Fruit fly (Drosophila melanogaster) whole organism, pupa: Measurements from ENCODE around the gene swm.
A peak's percentile ranks its signal among the peaks of the same experiment; 100 is the strongest.

ENCODE experiments used
- CG10348 ChIP-seq: fragments of 200-800 bp; sonication (Bioruptor generic); IDR thresholded peaks from 2 replicates; pipeline ENCODE4 v1.3.6; 2022; ENCODE audit warnings: missing biosample characterization, missing genetic modification characterization
- CG12605 ChIP-seq: fragments of 200-800 bp; sonication (Bioruptor generic); IDR thresholded peaks from 2 replicates; pipeline ENCODE4 v1.3.6; 2022; ENCODE audit warnings: missing biosample characterization, missing genetic modification characterization
- CG13204 ChIP-seq: fragments of 200-800 bp; sonication (Bioruptor generic); optimal IDR thresholded peaks from 2 replicates; lab custom pipeline; 2018; ENCODE audit warnings: missing biosample characterization, mild to moderate bottlenecking, missing genetic modification characterization, moderate library complexity
- CG14655 ChIP-seq: fragments of 200-800 bp; sonication (Bioruptor generic); optimal IDR thresholded peaks from 3 replicates; lab custom pipeline; 2017; ENCODE audit warnings: mild to moderate bottlenecking, missing biosample characterization, missing genetic modification reagents, missing genetic modification characterization
- CG15710 ChIP-seq: fragments of 200-800 bp; sonication (Bioruptor generic); optimal IDR thresholded peaks from 2 replicates; lab custom pipeline; 2018; ENCODE audit warnings: missing biosample characterization, mild to moderate bottlenecking, missing genetic modification characterization, moderate library complexity
- CG17806 ChIP-seq: fragments of 200-800 bp; sonication (Bioruptor generic); optimal IDR thresholded peaks from 2 replicates; lab custom pipeline; 2018; ENCODE audit warnings: missing biosample characterization, mild to moderate bottlenecking, missing genetic modification characterization, moderate library complexity
- CG32121 ChIP-seq: fragments of 200-800 bp; sonication (Bioruptor generic); IDR thresholded peaks from 2 replicates; pipeline ENCODE4 v1.3.6; 2022; ENCODE audit warnings: missing biosample characterization, missing genetic modification characterization
- CG34367 ChIP-seq: fragments of 200-800 bp; sonication (Bioruptor generic); optimal IDR thresholded peaks from 2 replicates; lab custom pipeline; 2018; ENCODE audit warnings: missing biosample characterization, mild to moderate bottlenecking, missing genetic modification characterization
- CG4496 ChIP-seq: fragments of 200-800 bp; sonication (Bioruptor generic); IDR thresholded peaks from 3 replicates; pipeline ENCODE4 v1.3.6; 2022; ENCODE audit warnings: missing biosample characterization, missing genetic modification characterization
- CG8159 ChIP-seq: fragments of 200-800 bp; sonication (Bioruptor generic); optimal IDR thresholded peaks from 3 replicates; lab custom pipeline; 2018; ENCODE audit warnings: missing biosample characterization, mild to moderate bottlenecking, missing genetic modification characterization, moderate library complexity
- CG8301 ChIP-seq: fragments of 200-800 bp; sonication (Bioruptor generic); optimal IDR thresholded peaks from 2 replicates; lab custom pipeline; 2018; ENCODE audit warnings: missing biosample characterization, mild to moderate bottlenecking, missing genetic modification characterization
- CG9948 ChIP-seq: fragments of 200-800 bp; sonication (Bioruptor generic); optimal IDR thresholded peaks from 2 replicates; lab custom pipeline; 2018; ENCODE audit warnings: missing biosample characterization, mild to moderate bottlenecking, missing genetic modification characterization, moderate library complexity
- D1 ChIP-seq: fragments of 200-800 bp; sonication (Bioruptor generic); optimal IDR thresholded peaks from 2 replicates; lab custom pipeline; 2018; ENCODE audit warnings: missing biosample characterization, mild to moderate bottlenecking, missing genetic modification characterization, moderate library complexity
- EcR ChIP-seq: fragments of 200-800 bp; sonication (Bioruptor generic); optimal IDR thresholded peaks from 3 replicates; lab custom pipeline; 2019; ENCODE audit warnings: missing biosample characterization, missing genetic modification characterization, mild to moderate bottlenecking, moderate library complexity, missing genetic modification reagents
- Ets98B ChIP-seq: fragments of 200-800 bp; sonication (Bioruptor generic); IDR thresholded peaks from 2 replicates; pipeline ENCODE4 v1.3.6; 2022; ENCODE audit warnings: missing biosample characterization, missing genetic modification characterization
- Pif1A ChIP-seq: fragments of 200-800 bp; sonication (Bioruptor generic); optimal IDR thresholded peaks from 3 replicates; lab custom pipeline; 2016; ENCODE audit warnings: missing biosample characterization, missing genetic modification characterization
- Pif1B ChIP-seq: fragments of 200-800 bp; sonication (Bioruptor generic); optimal IDR thresholded peaks from 3 replicates; lab custom pipeline; 2016; ENCODE audit warnings: missing biosample characterization, missing genetic modification characterization
- Snoo ChIP-seq: fragments of 200-800 bp; sonication (Bioruptor generic); optimal IDR thresholded peaks from 3 replicates; lab custom pipeline; 2017; ENCODE audit warnings: missing biosample characterization, mild to moderate bottlenecking, missing genetic modification characterization, inconsistent platforms
- fd96Ca ChIP-seq: fragments of 200-800 bp; sonication (Bioruptor generic); IDR thresholded peaks from 3 replicates; pipeline ENCODE4 v1.3.6; 2022; ENCODE audit warnings: missing biosample characterization, missing genetic modification characterization
- gl ChIP-seq: fragments of 200-800 bp; sonication (Bioruptor generic); optimal IDR thresholded peaks from 2 replicates; lab custom pipeline; 2018; ENCODE audit warnings: missing biosample characterization, mild to moderate bottlenecking, missing genetic modification characterization
- rn ChIP-seq: fragments of 200-800 bp; sonication (Bioruptor generic); IDR thresholded peaks from 2 replicates; pipeline ENCODE4 v1.3.6; 2022; ENCODE audit warnings: missing biosample characterization, missing genetic modification characterization

Gene swm

DNA sequence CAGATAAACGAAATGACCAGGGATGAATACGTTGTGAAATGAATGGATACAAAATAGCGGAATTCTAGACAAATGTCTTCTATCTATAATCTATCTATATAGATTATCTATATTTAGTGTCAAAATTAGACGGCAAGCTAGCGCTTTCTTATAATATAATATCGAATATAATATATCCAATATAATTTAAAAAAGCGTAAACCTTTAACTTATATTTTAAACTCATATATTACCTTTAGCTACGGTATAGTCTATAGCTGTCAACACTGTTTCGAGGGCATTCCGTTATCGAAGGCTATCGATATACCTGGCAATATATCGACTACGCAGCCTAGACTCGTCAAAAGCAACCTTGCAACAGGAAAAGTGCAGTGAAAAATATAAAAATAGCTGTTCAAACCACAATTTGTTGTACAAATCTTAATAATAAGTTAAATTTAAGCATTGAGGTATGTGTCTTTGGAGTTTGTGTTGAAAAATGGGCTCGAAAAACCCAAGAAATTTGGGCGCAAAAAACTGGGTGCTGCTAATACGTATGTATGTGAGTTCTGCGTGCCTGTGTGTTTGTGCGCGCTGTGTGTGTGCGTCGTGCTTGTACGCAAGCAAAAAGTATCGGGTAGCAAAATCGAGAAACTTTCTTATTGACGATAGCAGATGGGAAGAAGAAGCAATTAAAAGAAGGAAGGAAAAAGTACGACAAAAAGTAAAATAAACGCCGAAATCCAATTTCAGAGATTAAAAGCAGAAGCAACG is at the start of gene swm, which contains the start of gene Ctu2:
Gene swm, plus strand, starts transcription at position 318 of the 753 bp plus-strand sequence.
Gene Ctu2, minus strand, starts transcription at position 320 of the 753 bp plus-strand sequence.
- TF ChIP-seq D1 = no peak
- no peak for TF ChIP-seq CG14655 (GFP tag; lab: Kevin White, UChicago)
- no peak for TF ChIP-seq CG8159
- no peak for TF ChIP-seq Snoo (tag; lab: Kevin White, UChicago)
- no peak for TF ChIP-seq CG10348
- TF ChIP-seq CG34367 (tag; lab: Kevin White, UChicago) = no peak
- TF ChIP-seq CG9948 (tag; lab: Kevin White, UChicago) = peak; percentile 43
- TF ChIP-seq CG12605 (GFP tag; lab: Robert Waterston, UW) = no peak
- no peak for TF ChIP-seq CG4496 (GFP tag; lab: Robert Waterston, UW)
- no peak for TF ChIP-seq CG13204 (GFP tag; lab: Kevin White, UChicago)
- peak; percentile 70 for TF ChIP-seq CG15710
- TF ChIP-seq gl (tag; lab: Kevin White, UChicago) = no peak
- peak; percentile 56; the same call in 1 of the 2 replicates for TF ChIP-seq CG32121 (GFP tag; lab: Robert Waterston, UW)
- no peak for TF ChIP-seq rn (GFP tag; lab: Robert Waterston, UW)
- no peak for TF ChIP-seq Pif1B (GFP tag; lab: Kevin White, UChicago)
- TF ChIP-seq CG8301 (tag; lab: Kevin White, UChicago) = no peak
- no peak for TF ChIP-seq Pif1A
- TF ChIP-seq fd96Ca (GFP tag; lab: Robert Waterston, UW) = no peak
- no peak for TF ChIP-seq CG17806 (tag; lab: Kevin White, UChicago)
- peak; percentile 19 for TF ChIP-seq EcR (GFP tag; lab: Kevin White, UChicago)
- TF ChIP-seq Ets98B = no peak; the same call in 1 of the 2 replicates

DNA sequence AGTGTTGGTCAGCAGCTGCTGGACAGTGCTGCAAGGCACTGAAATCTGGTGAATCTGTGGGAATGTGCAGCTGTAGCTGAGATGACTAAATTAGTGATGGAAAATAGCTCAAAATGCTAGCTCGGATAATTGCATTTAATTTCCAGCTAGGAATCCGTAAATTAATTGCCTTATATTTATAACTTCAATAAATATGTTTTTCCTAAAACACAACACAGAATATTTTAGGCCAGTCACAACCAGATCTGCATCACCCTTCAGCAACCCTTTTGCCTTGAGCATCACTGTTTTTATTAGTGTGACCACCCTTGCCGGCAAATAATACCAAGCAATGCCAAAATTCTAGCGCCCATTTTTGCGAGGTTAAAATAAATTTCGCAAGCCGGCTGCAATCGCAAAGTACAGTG is 48.3 kb upstream of the swm start, which contains the start of gene Hs2st:
Gene Hs2st, minus strand, starts transcription at position 17 of the 407 bp plus-strand sequence.
- TF ChIP-seq Ets98B = peak; percentile 79
- TF ChIP-seq rn (GFP tag; lab: Robert Waterston, UW) = peak; percentile 85
- TF ChIP-seq fd96Ca (GFP tag; lab: Robert Waterston, UW) = peak; percentile 94
- TF ChIP-seq CG32121 (GFP tag; lab: Robert Waterston, UW) = peak; percentile 90
- TF ChIP-seq Pif1B (GFP tag; lab: Kevin White, UChicago) = no peak
- TF ChIP-seq CG8159 = peak; percentile 85
- TF ChIP-seq Snoo (tag; lab: Kevin White, UChicago) = peak; percentile 87
- peak; percentile 82 for TF ChIP-seq CG8301 (tag; lab: Kevin White, UChicago)
- no peak for TF ChIP-seq CG13204 (GFP tag; lab: Kevin White, UChicago)
- peak; percentile 89 for TF ChIP-seq CG15710
- peak; percentile 85 for TF ChIP-seq CG4496 (GFP tag; lab: Robert Waterston, UW)
- peak; percentile 84 for TF ChIP-seq CG34367 (tag; lab: Kevin White, UChicago)
- TF ChIP-seq CG17806 (tag; lab: Kevin White, UChicago) = peak; percentile 82
- TF ChIP-seq gl (tag; lab: Kevin White, UChicago) = peak; percentile 71
- peak; percentile 64 for TF ChIP-seq CG12605 (GFP tag; lab: Robert Waterston, UW)
- 0 out of 2 replicates have a peak, but pooled peaks have one; percentile 36 for TF ChIP-seq CG10348
- TF ChIP-seq CG14655 (GFP tag; lab: Kevin White, UChicago) = no peak
- peak; percentile 58 for TF ChIP-seq EcR (GFP tag; lab: Kevin White, UChicago)
- TF ChIP-seq CG9948 (tag; lab: Kevin White, UChicago) = peak; percentile 82
- TF ChIP-seq D1 = no peak
- TF ChIP-seq Pif1A = no peak

DNA sequence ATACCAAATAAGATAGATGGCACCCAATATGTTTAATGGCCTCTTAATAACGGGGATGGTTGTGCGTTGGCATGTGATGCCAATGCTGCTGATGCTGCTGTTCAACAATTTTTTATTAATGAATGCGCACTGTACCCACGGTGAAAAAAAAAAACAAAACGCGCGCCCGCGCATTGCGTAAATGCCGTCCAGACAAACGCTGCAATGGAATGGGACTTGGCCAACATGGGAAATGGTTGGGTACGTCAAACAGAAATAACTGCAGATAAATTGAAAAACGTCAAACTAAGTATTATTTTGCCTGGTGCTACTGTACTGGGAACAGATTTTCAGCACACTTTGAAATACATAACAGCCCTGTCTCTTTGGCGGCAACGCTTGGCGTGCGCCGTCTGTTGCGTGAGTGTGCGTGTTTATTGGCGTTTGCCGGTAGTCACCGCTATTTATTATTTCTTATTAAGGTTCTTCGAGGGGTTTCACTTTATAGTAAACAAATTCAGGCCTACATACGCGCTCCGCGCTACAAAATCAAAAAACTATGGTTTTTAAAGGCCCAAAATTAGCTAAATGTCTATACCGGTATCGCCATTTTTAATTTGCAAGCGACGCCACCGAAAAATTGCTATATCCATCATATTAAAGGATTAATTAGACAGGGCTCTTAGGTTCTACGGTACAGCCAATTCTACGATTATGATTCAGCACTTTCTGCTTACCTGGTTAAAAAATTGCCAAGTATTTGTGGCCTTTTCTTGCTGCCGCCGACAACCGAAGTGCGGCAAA is 40.3 kb upstream of the swm start:
- TF ChIP-seq EcR (GFP tag; lab: Kevin White, UChicago) = no peak
- TF ChIP-seq D1 = no peak
- peak; percentile 68 for TF ChIP-seq CG12605 (GFP tag; lab: Robert Waterston, UW)
- TF ChIP-seq CG14655 (GFP tag; lab: Kevin White, UChicago) = peak; percentile 52
- no peak for TF ChIP-seq gl (tag; lab: Kevin White, UChicago)
- TF ChIP-seq fd96Ca (GFP tag; lab: Robert Waterston, UW) = peak; percentile 70
- peak; percentile 25 for TF ChIP-seq CG17806 (tag; lab: Kevin White, UChicago)
- peak; percentile 57; the same call in 1 of the 2 replicates for TF ChIP-seq CG32121 (GFP tag; lab: Robert Waterston, UW)
- peak; percentile 33 for TF ChIP-seq CG8301 (tag; lab: Kevin White, UChicago)
- TF ChIP-seq Ets98B = peak; percentile 61
- TF ChIP-seq CG8159 = peak; percentile 21

DNA sequence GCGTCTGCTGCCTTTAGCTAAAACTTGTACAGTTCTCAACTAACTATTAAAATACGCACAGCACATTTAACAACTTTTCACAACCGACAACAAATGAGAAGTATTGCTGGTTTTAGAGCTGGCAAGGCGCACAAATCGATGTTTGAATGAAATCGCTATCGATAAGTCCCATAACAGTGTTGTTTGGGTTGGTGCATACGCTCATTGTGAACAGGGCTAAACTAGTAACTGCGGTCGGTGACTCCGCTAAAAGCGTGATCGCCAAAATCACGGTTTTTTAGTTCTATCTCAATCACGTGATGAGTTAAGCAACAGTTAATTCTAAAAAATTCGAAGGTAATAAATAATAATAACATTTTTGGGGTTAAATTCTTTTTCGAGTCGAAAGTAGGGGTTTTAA is 39.7 kb upstream of the swm start, which contains the start of gene Top2:
Gene Top2, minus strand, starts transcription at position 110 of the 400 bp plus-strand sequence.
- TF ChIP-seq CG8301 (tag; lab: Kevin White, UChicago) (no peak), CG14655 (GFP tag; lab: Kevin White, UChicago) (no peak), CG4496 (GFP tag; lab: Robert Waterston, UW) (peak; percentile 7; the same call in 1 of the 3 replicates), CG13204 (GFP tag; lab: Kevin White, UChicago) (no peak), CG34367 (tag; lab: Kevin White, UChicago) (no peak), CG8159 (peak; percentile 17), Snoo (tag; lab: Kevin White, UChicago) (no peak), D1 (no peak), CG9948 (tag; lab: Kevin White, UChicago) (no peak)
